Fruit fly (Drosophila melanogaster) whole organism, embryonic: ENCODE measurements around the gene CG14958.

Source experiments
- Bdp1 ChIP-seq: fragments of 200-800 bp; sonication (Bioruptor generic); optimal IDR thresholded peaks from 3 replicates; lab custom pipeline; 2016; ENCODE audit warnings: missing biosample characterization, missing genetic modification characterization
- CG10565 ChIP-seq: fragments of 200-800 bp; sonication (Bioruptor generic); optimal IDR thresholded peaks from 3 replicates; lab custom pipeline; 2016; ENCODE audit warnings: missing biosample characterization, mild to moderate bottlenecking, missing genetic modification characterization
- CG11085 ChIP-seq: fragments of 200-800 bp; sonication (Bioruptor generic); IDR thresholded peaks from 2 replicates; pipeline ENCODE4 v1.3.6; 2022; ENCODE audit warnings: missing biosample characterization, missing genetic modification characterization
- CG11560 ChIP-seq: fragments of 200-800 bp; sonication (Bioruptor generic); IDR thresholded peaks from 3 replicates; pipeline ENCODE4 v1.3.6; 2022; ENCODE audit warnings: missing biosample characterization, missing genetic modification characterization
- CG11695 ChIP-seq: fragments of 200-800 bp; sonication (Bioruptor generic); IDR thresholded peaks from 3 replicates; pipeline ENCODE4 v1.3.6; 2022; ENCODE audit warnings: missing biosample characterization, missing genetic modification characterization
- CG12219 ChIP-seq: fragments of 200-800 bp; sonication (Bioruptor generic); optimal IDR thresholded peaks from 3 replicates; lab custom pipeline; 2018; ENCODE audit warnings: missing biosample characterization, mild to moderate bottlenecking, missing genetic modification characterization
- CG12391 ChIP-seq: fragments of 200-800 bp; sonication (Bioruptor generic); optimal IDR thresholded peaks from 3 replicates; lab custom pipeline; 2018; ENCODE audit warnings: missing biosample characterization, mild to moderate bottlenecking, missing genetic modification characterization, moderate library complexity
- CG15479 ChIP-seq: fragments of 200-800 bp; sonication (Bioruptor generic); optimal IDR thresholded peaks from 3 replicates; lab custom pipeline; 2019; ENCODE audit warnings: missing biosample characterization, mild to moderate bottlenecking, missing genetic modification characterization, moderate library complexity
- CG1602 ChIP-seq: fragments of 200-800 bp; sonication (Bioruptor generic); optimal IDR thresholded peaks from 3 replicates; lab custom pipeline; 2016; ENCODE audit warnings: missing biosample characterization, missing genetic modification characterization
- CG17361 ChIP-seq: fragments of 200-800 bp; sonication (Bioruptor generic); IDR thresholded peaks from 3 replicates; pipeline ENCODE4 v1.3.6; 2022; ENCODE audit warnings: missing biosample characterization, missing genetic modification characterization
- CG17802 ChIP-seq: fragments of 200-800 bp; sonication (Bioruptor generic); optimal IDR thresholded peaks from 2 replicates; lab custom pipeline; 2018; ENCODE audit warnings: missing biosample characterization, mild to moderate bottlenecking, missing genetic modification characterization, moderate library complexity
- CG18764 ChIP-seq: fragments of 200-800 bp; sonication (Bioruptor generic); optimal IDR thresholded peaks from 3 replicates; lab custom pipeline; 2016; ENCODE audit warnings: missing biosample characterization, missing genetic modification characterization
- CG31388 ChIP-seq: fragments of 200-800 bp; sonication (Bioruptor generic); optimal IDR thresholded peaks from 2 replicates; lab custom pipeline; 2016; ENCODE audit warnings: missing biosample characterization, missing genetic modification characterization
- CG33557 ChIP-seq: fragments of 200-800 bp; sonication (Bioruptor generic); optimal IDR thresholded peaks from 2 replicates; lab custom pipeline; 2019; ENCODE audit warnings: missing biosample characterization, mild to moderate bottlenecking, missing genetic modification characterization, moderate library complexity
- CG3726 ChIP-seq: fragments of 200-800 bp; sonication (Bioruptor generic); IDR thresholded peaks from 3 replicates; pipeline ENCODE4, ENCODE4 v1.3.6; 2022; ENCODE audit warnings: missing biosample characterization, missing genetic modification characterization
- CG3995 ChIP-seq: fragments of 200-800 bp; sonication (Bioruptor generic); optimal IDR thresholded peaks from 3 replicates; lab custom pipeline; 2016; ENCODE audit warnings: missing biosample characterization, missing genetic modification characterization
- CG4282 ChIP-seq: fragments of 200-800 bp; sonication (Bioruptor generic); optimal IDR thresholded peaks from 2 replicates; lab custom pipeline; 2016; ENCODE audit warnings: missing biosample characterization, missing genetic modification characterization
- CG6272 ChIP-seq: fragments of 200-800 bp; sonication (Bioruptor generic); IDR thresholded peaks from 2 replicates; pipeline ENCODE4 v1.3.6; 2022; ENCODE audit warnings: missing biosample characterization, missing genetic modification characterization
- CG8359 ChIP-seq: fragments of 200-800 bp; sonication (Bioruptor generic); optimal IDR thresholded peaks from 2 replicates; lab custom pipeline; 2017; ENCODE audit warnings: missing biosample characterization, mild to moderate bottlenecking, missing genetic modification characterization, borderline replicate concordance
- Dbx ChIP-seq: fragments of 200-800 bp; sonication (Bioruptor generic); IDR thresholded peaks from 3 replicates; pipeline ENCODE4 v1.3.6; 2022; ENCODE audit warnings: missing biosample characterization, missing genetic modification characterization
- Dfd ChIP-seq, 2 experiments: fragments of >200 bp; optimal IDR thresholded peaks; 2 replicates each; lab custom pipeline; 2017; ENCODE audit warnings: missing biosample characterization in 2 of 2, missing genetic modification characterization in 2 of 2
- Dip3 ChIP-seq: fragments of 200-800 bp; sonication (Bioruptor generic); optimal IDR thresholded peaks from 3 replicates; lab custom pipeline; 2016; ENCODE audit warnings: missing biosample characterization, missing genetic modification characterization
- Dref ChIP-seq: fragments of 200-800 bp; sonication (Bioruptor generic); IDR thresholded peaks from 2 replicates; pipeline ENCODE4 v1.3.6; 2022; ENCODE audit warnings: missing biosample characterization, missing genetic modification characterization
- Hmx ChIP-seq: fragments of 200-800 bp; sonication (Bioruptor generic); optimal IDR thresholded peaks from 2 replicates; lab custom pipeline; 2016; ENCODE audit warnings: missing biosample characterization, missing genetic modification characterization
- Hr51 ChIP-seq, 2 experiments: fragments of 200-800 bp; sonication (Bioruptor generic); optimal IDR thresholded peaks; 2 replicates in 1 of 2; 3 replicates in 1 of 2; lab custom pipeline; 2016 to 2018; ENCODE audit warnings: missing biosample characterization in 2 of 2, missing genetic modification characterization in 2 of 2, mild to moderate bottlenecking in 1 of 2, moderate library complexity in 1 of 2
- Stat92E ChIP-seq, 3 experiments: fragments of >200 bp in 2 of 3; fragments of 200-800 bp in 1 of 3; sonication (Bioruptor generic) in 1 of 3; optimal IDR thresholded peaks; 2 replicates each; lab custom pipeline; 2017 to 2019; ENCODE audit warnings: missing biosample characterization in 3 of 3, missing genetic modification characterization in 3 of 3, mild to moderate bottlenecking in 1 of 3, moderate library complexity in 1 of 3
- Tbp ChIP-seq: fragments of >200 bp; optimal IDR thresholded peaks from 2 replicates; lab custom pipeline; 2018; ENCODE audit warnings: missing biosample characterization, missing genetic modification characterization
- Vsx1 ChIP-seq: fragments of 200-800 bp; sonication (Bioruptor generic); optimal IDR thresholded peaks from 2 replicates; lab custom pipeline; 2017; ENCODE audit warnings: missing biosample characterization, mild to moderate bottlenecking, missing genetic modification characterization, missing genetic modification reagents
- ara ChIP-seq: fragments of 200-800 bp; sonication (Bioruptor generic); IDR thresholded peaks from 2 replicates; pipeline ENCODE4 v1.3.6; 2022; ENCODE audit warnings: missing biosample characterization, missing genetic modification characterization
- bigmax ChIP-seq: fragments of 200-800 bp; sonication (Bioruptor generic); optimal IDR thresholded peaks from 2 replicates; lab custom pipeline; 2018; ENCODE audit warnings: missing biosample characterization, mild to moderate bottlenecking, missing genetic modification characterization
- chn ChIP-seq: fragments of 200-800 bp; sonication (Bioruptor generic); optimal IDR thresholded peaks from 2 replicates; lab custom pipeline; 2016; ENCODE audit warnings: missing biosample characterization, missing genetic modification characterization
- h ChIP-seq: fragments of >200 bp; optimal IDR thresholded peaks from 2 replicates; lab custom pipeline; 2017
- hbn ChIP-seq: fragments of 200-800 bp; sonication (Bioruptor generic); IDR thresholded peaks from 2 replicates; pipeline ENCODE4 v1.3.6; 2022; ENCODE audit warnings: missing biosample characterization, missing genetic modification characterization; ENCODE audit not compliant: partially characterized antibody
- knrl ChIP-seq: fragments of 200-800 bp; sonication (Bioruptor generic); IDR thresholded peaks from 3 replicates; pipeline ENCODE4 v1.3.6; 2022; ENCODE audit warnings: missing biosample characterization, missing genetic modification characterization; ENCODE audit not compliant: partially characterized antibody
- mirr ChIP-seq: fragments of 200-800 bp; sonication (Bioruptor generic); optimal IDR thresholded peaks from 3 replicates; lab custom pipeline; 2018; ENCODE audit warnings: missing biosample characterization, mild to moderate bottlenecking, missing genetic modification characterization
- odd ChIP-seq: fragments of 200-800 bp; sonication (Bioruptor generic); optimal IDR thresholded peaks from 2 replicates; lab custom pipeline; 2017; ENCODE audit warnings: missing biosample characterization, mild to moderate bottlenecking, missing genetic modification characterization
- peb ChIP-seq: fragments of 200-800 bp; sonication (Bioruptor generic); IDR thresholded peaks from 2 replicates; pipeline ENCODE4 v1.3.6; 2022; ENCODE audit warnings: missing biosample characterization, missing genetic modification characterization
- pfk ChIP-seq: fragments of 200-800 bp; sonication (Bioruptor generic); optimal IDR thresholded peaks from 2 replicates; lab custom pipeline; 2018; ENCODE audit warnings: missing biosample characterization, mild to moderate bottlenecking, missing genetic modification characterization, moderate library complexity
- ranshi ChIP-seq: fragments of 200-800 bp; sonication (Bioruptor generic); IDR thresholded peaks from 2 replicates; pipeline ENCODE4 v1.3.6; 2022; ENCODE audit warnings: missing biosample characterization, missing genetic modification characterization
- sens-2 ChIP-seq: fragments of 200-800 bp; sonication (Bioruptor generic); IDR thresholded peaks from 2 replicates; pipeline ENCODE4 v1.3.6; 2022; ENCODE audit warnings: missing biosample characterization, missing genetic modification characterization
- shn ChIP-seq: fragments of 200-800 bp; sonication (Bioruptor generic); optimal IDR thresholded peaks from 3 replicates; lab custom pipeline; 2016; ENCODE audit warnings: missing biosample characterization, missing genetic modification characterization
- twi ChIP-seq: fragments of 200-800 bp; optimal IDR thresholded peaks from 2 replicates; lab custom pipeline; 2019; ENCODE audit warnings: missing biosample characterization, mild to moderate bottlenecking, missing genetic modification characterization, moderate library complexity
- tx ChIP-seq: fragments of 200-800 bp; sonication (Bioruptor generic); optimal IDR thresholded peaks from 2 replicates; lab custom pipeline; 2016; ENCODE audit warnings: missing biosample characterization, missing genetic modification characterization
- unpg ChIP-seq: fragments of 200-800 bp; sonication (Bioruptor generic); optimal IDR thresholded peaks from 3 replicates; lab custom pipeline; 2018; ENCODE audit warnings: missing biosample characterization, mild to moderate bottlenecking, missing genetic modification characterization, moderate library complexity
- z ChIP-seq: fragments of 200-800 bp; sonication (Bioruptor generic); IDR thresholded peaks from 3 replicates; pipeline ENCODE4 v1.3.6; 2022; ENCODE audit warnings: missing biosample characterization, missing genetic modification characterization
- zfh2 ChIP-seq: fragments of 200-800 bp; sonication (Bioruptor generic); optimal IDR thresholded peaks from 2 replicates; lab custom pipeline; 2016; ENCODE audit warnings: missing biosample characterization, missing genetic modification characterization

The CG14958 gene

DNA sequence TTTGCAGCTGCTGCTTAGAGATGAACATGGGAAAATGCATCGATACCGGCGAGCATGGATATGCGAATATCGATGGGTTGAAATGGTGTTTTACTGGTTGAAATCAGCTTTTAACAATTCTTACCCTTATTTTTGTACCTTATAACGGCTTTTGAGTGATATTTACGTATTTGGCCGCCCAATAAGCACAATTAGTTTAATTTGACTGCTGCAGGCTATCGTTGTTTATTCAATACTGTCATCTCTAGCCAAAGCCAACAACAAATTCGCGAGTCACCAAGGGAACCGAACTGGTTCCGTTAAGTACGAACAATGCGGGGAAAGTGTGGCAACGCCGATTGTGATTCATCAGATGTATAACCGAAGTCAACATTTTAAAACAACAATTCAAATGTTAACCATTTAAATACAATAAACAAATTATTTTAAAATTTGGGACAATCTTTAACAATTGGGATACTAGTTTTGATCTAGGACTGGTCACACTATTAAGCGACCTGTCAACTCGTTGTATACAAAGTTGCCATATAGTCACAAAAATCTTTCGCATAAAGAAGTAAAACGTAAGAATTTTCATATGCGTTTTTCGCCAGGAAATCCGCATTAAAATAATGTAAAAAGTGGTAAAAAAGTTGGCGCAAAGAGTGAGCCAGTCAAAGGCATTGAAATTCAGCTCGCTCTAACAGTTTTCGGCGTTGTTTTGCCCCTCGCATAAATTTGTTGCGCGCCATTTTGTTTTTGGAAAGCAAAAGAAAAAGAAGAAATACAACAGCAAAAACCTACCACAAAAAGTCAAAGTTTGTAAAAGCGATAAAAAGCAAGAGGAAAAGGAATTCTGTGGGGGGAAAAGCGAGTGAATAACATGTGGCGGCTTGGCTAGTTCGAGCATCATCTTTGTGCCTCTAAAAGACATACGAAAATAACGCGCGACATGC, 41.4 kb upstream of the CG14958 start, which contains the start of the genes Usp5 and BtbVII (continued):
- TF ChIP-seq CG4282 (GFP tag; lab: Kevin White, UChicago) (peak; percentile 20), CG33557 (GFP tag; lab: Kevin White, UChicago) (peak; percentile 50), CG3995 (GFP tag; lab: Kevin White, UChicago) (peak; percentile 29), CG12391 (tag; lab: Kevin White, UChicago) (peak; percentile 67), Dref (GFP tag; lab: Robert Waterston, UW) (peak; percentile 37; the same call in 1 of the 2 replicates), mirr (peak; percentile 62), CG31388 (GFP tag; lab: Kevin White, UChicago) (no peak), Dip3 (peak; percentile 49), chn (GFP tag; lab: Kevin White, UChicago) (peak; percentile 87), Dbx (GFP tag; lab: Robert Waterston, UW) (peak; percentile 68), CG11695 (GFP tag; lab: Robert Waterston, UW) (no peak; the same call in 2 of the 3 replicates), shn (GFP tag; lab: Kevin White, UChicago) (peak; percentile 74), odd (no peak), Tbp (GFP tag; lab: Kevin White, UChicago) (no peak)

DNA sequence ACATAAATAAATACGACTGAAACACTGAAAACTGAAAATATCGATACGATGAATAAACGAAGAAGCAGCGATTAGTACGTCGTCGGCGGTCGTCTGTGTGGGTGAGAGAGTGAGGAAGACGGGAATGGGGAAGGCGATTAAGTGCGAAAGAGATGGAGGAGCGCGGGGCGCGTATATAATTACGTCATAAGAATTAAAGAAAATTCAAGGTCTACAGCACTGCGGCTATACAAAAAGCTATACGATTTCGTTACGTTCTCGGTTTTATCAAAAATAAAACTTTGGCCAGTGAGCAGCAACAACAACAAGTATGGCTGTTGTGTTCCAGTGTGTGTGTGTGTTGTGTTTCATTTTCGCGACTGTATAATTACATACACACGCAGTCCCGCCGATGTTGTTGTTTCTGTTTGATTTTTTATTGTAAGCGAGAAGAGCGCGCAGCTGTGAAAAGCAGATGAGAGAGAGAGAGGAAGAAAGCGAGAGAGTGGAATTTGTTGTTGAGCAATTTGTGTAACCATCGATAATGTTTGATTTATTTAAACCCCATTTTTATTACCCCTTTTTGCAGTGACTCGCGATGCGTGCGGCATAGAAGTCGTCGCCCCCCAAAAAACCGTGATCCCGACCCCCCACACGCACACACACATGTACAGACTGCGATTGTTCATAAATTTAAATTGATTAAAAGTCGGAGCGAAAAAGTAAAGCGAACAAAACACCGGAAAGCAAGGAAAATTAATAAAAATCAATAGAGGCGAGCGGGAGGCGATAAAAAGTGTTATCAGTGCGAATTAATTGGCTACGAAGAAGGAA, 40.5 kb upstream of the CG14958 start:
- TF ChIP-seq knrl: no peak; the same call in 2 of the 3 replicates
- no peak for TF ChIP-seq CG11085
- no peak for TF ChIP-seq Hr51 (GFP tag; optimal IDR thresholded peaks at IDR 0.05; lab: Kevin White, UChicago)
- TF ChIP-seq Vsx1 (GFP tag; lab: Kevin White, UChicago): no peak
- no peak for TF ChIP-seq CG8359
- TF ChIP-seq pfk (GFP tag; lab: Kevin White, UChicago): peak; percentile 30
- TF ChIP-seq tx (GFP tag; lab: Kevin White, UChicago): no peak
- no peak for TF ChIP-seq hbn (GFP tag; lab: Robert Waterston, UW)
- TF ChIP-seq CG1602 (GFP tag; lab: Kevin White, UChicago): no peak
- TF ChIP-seq twi (tag; lab: Kevin White, UChicago): no peak
- TF ChIP-seq sens-2 (GFP tag; lab: Robert Waterston, UW): no peak
- no peak for TF ChIP-seq peb (GFP tag; lab: Robert Waterston, UW)
- TF ChIP-seq CG17361 (GFP tag; lab: Robert Waterston, UW): no peak
- TF ChIP-seq Stat92E (GFP tag; optimal IDR thresholded peaks at IDR 0.05; lab: Kevin White, UChicago): no peak
- no peak for TF ChIP-seq Bdp1 (GFP tag; lab: Kevin White, UChicago)
- peak; percentile 46 for TF ChIP-seq Dref (GFP tag; lab: Robert Waterston, UW)
- TF ChIP-seq CG10565 (GFP tag; lab: Kevin White, UChicago): no peak
- TF ChIP-seq z (GFP tag; lab: Robert Waterston, UW): no peak
- no peak for TF ChIP-seq Dfd (GFP tag; optimal IDR thresholded peaks at IDR 0.05; lab: Kevin White, UChicago)
- no peak for TF ChIP-seq bigmax
- no peak for TF ChIP-seq ara (GFP tag; lab: Robert Waterston, UW)
- TF ChIP-seq CG12219 (GFP tag; lab: Kevin White, UChicago): no peak
- no peak for TF ChIP-seq CG18764 (GFP tag; lab: Kevin White, UChicago)
- no peak for TF ChIP-seq CG11560 (tag; lab: Robert Waterston, UW)
- TF ChIP-seq unpg (GFP tag; lab: Kevin White, UChicago): no peak
- TF ChIP-seq CG3726 (GFP tag; lab: Robert Waterston, UW): no peak
- peak; percentile 23; the same call in 1 of the 2 replicates for TF ChIP-seq ranshi (GFP tag; lab: Robert Waterston, UW)
- no peak for TF ChIP-seq h
- TF ChIP-seq Hmx: no peak
- TF ChIP-seq CG15479 (GFP tag; lab: Kevin White, UChicago): peak; percentile 6
- no peak for TF ChIP-seq CG17802
- no peak for TF ChIP-seq CG6272 (GFP tag; lab: Robert Waterston, UW)
- TF ChIP-seq zfh2 (GFP tag; lab: Kevin White, UChicago): no peak
